Fruit fly (Drosophila melanogaster) Kc167 (cell line): Measurements from ENCODE around the gene hth.

Experiments
- Myc ChIP-seq: fragments of >200 bp; optimal IDR thresholded peaks from 2 replicates; lab custom pipeline; 2017; ENCODE audit warnings: missing external identifiers
- Sin3A ChIP-seq: fragments of >200 bp; optimal IDR thresholded peaks from 2 replicates; lab custom pipeline; 2018; ENCODE audit warnings: missing external identifiers
- psq ChIP-seq: fragments of >200 bp; optimal IDR thresholded peaks from 2 replicates; lab custom pipeline; 2017; ENCODE audit warnings: missing external identifiers

DNA sequence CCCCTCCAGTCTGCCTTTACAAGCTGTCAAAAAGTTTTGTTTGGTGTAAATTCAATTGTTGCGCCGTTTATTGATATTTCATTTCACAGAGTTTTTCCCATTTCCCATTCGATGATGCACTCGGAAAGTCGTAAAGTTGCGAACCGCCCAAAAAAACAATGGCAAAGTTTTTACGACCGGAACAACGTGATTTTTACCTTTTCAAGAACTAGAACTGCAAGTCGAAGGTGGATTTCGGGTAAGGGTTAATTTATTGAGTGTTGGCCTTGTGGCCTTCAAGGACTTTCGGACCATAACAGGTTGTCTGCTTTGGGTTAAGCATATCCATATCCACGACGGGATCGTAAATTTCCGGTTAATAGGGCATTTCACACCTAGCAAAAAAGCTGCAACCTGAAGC, 15.7 kb downstream of the hth start:
- TF ChIP-seq psq (no peak), Sin3A (lab: Kevin White, UChicago) (no peak), Myc (lab: Kevin White, UChicago) (no peak)
